Fruit fly (Drosophila melanogaster): ENCODE measurements around the gene CG31915.

CG31915 gene

dm6 chr2L:5569503-5569902 lies 41.6 kb downstream of the CG31915 start (continued):
- TF ChIP-seq CG9609 (GFP tag; optimal IDR thresholded peaks at IDR 0.05) (no peak), Camta (GFP tag; optimal IDR thresholded peaks at IDR 0.05) (no peak), BEAF-32 (GFP tag; optimal IDR thresholded peaks at IDR 0.05) (no peak), HmgD (GFP tag; optimal IDR thresholded peaks at IDR 0.05) (no peak), lbe (GFP tag; optimal IDR thresholded peaks at IDR 0.05) (no peak), Mad (GFP tag; optimal IDR thresholded peaks at IDR 0.05) (no peak), Stat92E (GFP tag; optimal IDR thresholded peaks at IDR 0.05) (no peak), ind (GFP tag; optimal IDR thresholded peaks at IDR 0.05) (peak; percentile 27), twi (tag; optimal IDR thresholded peaks at IDR 0.05) (no peak), gcm (GFP tag; optimal IDR thresholded peaks at IDR 0.05) (no peak), dmrt11E (tag; optimal IDR thresholded peaks at IDR 0.05) (no peak), CG7987 (GFP tag; optimal IDR thresholded peaks at IDR 0.05) (no peak), CG15514 (GFP tag; optimal IDR thresholded peaks at IDR 0.05) (no peak), CG4820 (GFP tag; optimal IDR thresholded peaks at IDR 0.05) (no peak), CG6272 (GFP tag; IDR thresholded peaks at IDR 0.05) (no peak), TFAM (GFP tag; optimal IDR thresholded peaks at IDR 0.05) (no peak), CG12391 (tag; optimal IDR thresholded peaks at IDR 0.05) (no peak), NC2β (GFP tag; optimal IDR thresholded peaks at IDR 0.05) (no peak), cg (GFP tag; optimal IDR thresholded peaks at IDR 0.05) (peak; percentile 7), shn (GFP tag; optimal IDR thresholded peaks at IDR 0.05) (no peak), dmrt99B (tag; optimal IDR thresholded peaks at IDR 0.05) (peak; percentile 49), CG18476 (GFP tag; optimal IDR thresholded peaks at IDR 0.05) (no peak), CG6854 (GFP tag; optimal IDR thresholded peaks at IDR 0.05) (no peak), Sry-β (GFP tag; optimal IDR thresholded peaks at IDR 0.05) (no peak), CG10274 (GFP tag; optimal IDR thresholded peaks at IDR 0.05) (no peak), BtbVII (GFP tag; optimal IDR thresholded peaks at IDR 0.05) (peak; percentile 17), Side (GFP tag; optimal IDR thresholded peaks at IDR 0.05) (no peak), CG7745 (tag; optimal IDR thresholded peaks at IDR 0.05) (no peak), CG2202 (tag; optimal IDR thresholded peaks at IDR 0.05) (no peak), mld (GFP tag; IDR thresholded peaks at IDR 0.05; ENCODE audit: partially characterized antibody) (no peak), CG10366 (GFP tag; IDR thresholded peaks at IDR 0.05) (peak; percentile 36; the same call in 1 of the 2 replicates), cad (GFP tag; optimal IDR thresholded peaks at IDR 0.05) (no peak), fd102C (GFP tag; optimal IDR thresholded peaks at IDR 0.05) (no peak), CG7928 (GFP tag; optimal IDR thresholded peaks at IDR 0.05) (no peak), Six4 (GFP tag; optimal IDR thresholded peaks at IDR 0.05) (no peak), CG33557 (GFP tag; optimal IDR thresholded peaks at IDR 0.05) (no peak), slou (GFP tag; optimal IDR thresholded peaks at IDR 0.05) (no peak), CG14667 (GFP tag; IDR thresholded peaks at IDR 0.05) (no peak), CG10209 (GFP tag; optimal IDR thresholded peaks at IDR 0.05) (no peak), bcd (GFP tag; optimal IDR thresholded peaks at IDR 0.05) (peak; percentile 12), cwo (GFP tag; optimal IDR thresholded peaks at IDR 0.05) (peak; percentile 18), Scr (GFP tag; IDR thresholded peaks at IDR 0.05; ENCODE audit: partially characterized antibody) (no peak), gem (tag; optimal IDR thresholded peaks at IDR 0.05) (no peak), gsb (GFP tag; IDR thresholded peaks at IDR 0.05) (no peak), CG7372 (GFP tag; IDR thresholded peaks at IDR 0.05) (no peak), zfh2 (GFP tag; optimal IDR thresholded peaks at IDR 0.05) (no peak), Dll (GFP tag; IDR thresholded peaks at IDR 0.05; ENCODE audit: partially characterized antibody) (no peak), CG16779 (GFP tag; IDR thresholded peaks at IDR 0.05) (no peak), trh (GFP tag; optimal IDR thresholded peaks at IDR 0.05) (no peak), en (GFP tag; optimal IDR thresholded peaks at IDR 0.05) (no peak), Doc3 (GFP tag; IDR thresholded peaks at IDR 0.05; ENCODE audit: partially characterized antibody) (no peak)
